Fruit fly (Drosophila melanogaster) whole organism, embryonic: ENCODE measurements around the gene CG31717.

ENCODE experiments used
- BEAF-32 ChIP-seq: fragments of 200-800 bp; sonication (Bioruptor generic); optimal IDR thresholded peaks from 3 replicates; lab custom pipeline; 2017; ENCODE audit warnings: missing biosample characterization, missing genetic modification characterization, mild to moderate bottlenecking, moderate library complexity, missing genetic modification reagents
- C15 ChIP-seq: fragments of 200-800 bp; sonication (Bioruptor generic); IDR thresholded peaks from 3 replicates; pipeline ENCODE4 v1.3.6; 2022; ENCODE audit warnings: missing biosample characterization, missing genetic modification characterization
- CG10654 ChIP-seq: fragments of 200-800 bp; sonication (Bioruptor generic); optimal IDR thresholded peaks from 2 replicates; lab custom pipeline; 2016; ENCODE audit warnings: missing biosample characterization, missing genetic modification characterization
- CG12659 ChIP-seq: fragments of 200-800 bp; sonication (Bioruptor generic); optimal IDR thresholded peaks from 3 replicates; lab custom pipeline; 2017; ENCODE audit warnings: mild to moderate bottlenecking, missing biosample characterization, missing genetic modification reagents, missing genetic modification characterization
- CG1603 ChIP-seq: fragments of 200-800 bp; sonication (Bioruptor generic); optimal IDR thresholded peaks from 2 replicates; lab custom pipeline; 2019; ENCODE audit warnings: missing biosample characterization, mild to moderate bottlenecking, missing genetic modification characterization, moderate library complexity
- CG17912 ChIP-seq: fragments of 200-800 bp; sonication (Bioruptor generic); optimal IDR thresholded peaks from 2 replicates; lab custom pipeline; 2018; ENCODE audit warnings: missing biosample characterization, mild to moderate bottlenecking, missing genetic modification characterization
- CG2889 ChIP-seq: fragments of 200-800 bp; sonication (Bioruptor generic); IDR thresholded peaks from 3 replicates; pipeline ENCODE4 v1.3.6; 2022; ENCODE audit warnings: missing biosample characterization, missing genetic modification characterization
- CG34422 ChIP-seq: fragments of 200-800 bp; sonication (Bioruptor generic); IDR thresholded peaks from 3 replicates; pipeline ENCODE4 v1.3.6; 2022; ENCODE audit warnings: missing biosample characterization, missing genetic modification characterization
- CG4617 ChIP-seq: fragments of 200-800 bp; sonication (Bioruptor generic); optimal IDR thresholded peaks from 3 replicates; lab custom pipeline; 2016; ENCODE audit warnings: missing biosample characterization, missing genetic modification characterization, borderline replicate concordance
- CG6765 ChIP-seq: fragments of 200-800 bp; sonication (Bioruptor generic); optimal IDR thresholded peaks from 3 replicates; lab custom pipeline; 2017; ENCODE audit warnings: missing biosample characterization, mild to moderate bottlenecking, missing genetic modification characterization
- CG8765 ChIP-seq: fragments of 200-800 bp; sonication (Bioruptor generic); IDR thresholded peaks from 2 replicates; pipeline ENCODE4 v1.3.6; 2022; ENCODE audit warnings: missing biosample characterization, missing genetic modification characterization
- CG9437 ChIP-seq: fragments of 200-800 bp; sonication (Bioruptor generic); optimal IDR thresholded peaks from 2 replicates; lab custom pipeline; 2018; ENCODE audit warnings: missing biosample characterization, mild to moderate bottlenecking, missing genetic modification characterization
- E2f1 ChIP-seq: fragments of 200-800 bp; sonication (Bioruptor generic); IDR thresholded peaks from 2 replicates; pipeline ENCODE4 v1.3.6; 2022; ENCODE audit warnings: missing biosample characterization, missing genetic modification characterization
- E2f2 ChIP-seq: fragments of 200-800 bp; sonication (Bioruptor generic); IDR thresholded peaks from 2 replicates; pipeline ENCODE4 v1.3.6; 2022; ENCODE audit warnings: missing biosample characterization, missing genetic modification characterization
- ERR ChIP-seq: fragments of 200-800 bp; sonication (Bioruptor generic); optimal IDR thresholded peaks from 2 replicates; lab custom pipeline; 2016; ENCODE audit warnings: missing biosample characterization, missing genetic modification characterization
- Ets97D ChIP-seq: fragments of 200-800 bp; sonication (Bioruptor generic); optimal IDR thresholded peaks from 3 replicates; lab custom pipeline; 2016; ENCODE audit warnings: missing biosample characterization, missing genetic modification characterization
- HLHmδ ChIP-seq: fragments of 200-800 bp; sonication (Bioruptor generic); optimal IDR thresholded peaks from 2 replicates; lab custom pipeline; 2018; ENCODE audit warnings: missing biosample characterization, mild to moderate bottlenecking, missing genetic modification characterization, moderate library complexity
- Kr ChIP-seq: fragments of 200-800 bp; sonication (Bioruptor generic); optimal IDR thresholded peaks from 2 replicates; lab custom pipeline; 2017; ENCODE audit warnings: missing biosample characterization, mild to moderate bottlenecking, missing genetic modification characterization
- Med ChIP-seq: fragments of 200-800 bp; sonication (Bioruptor generic); peaks from one replicate; lab custom pipeline; 2016; ENCODE audit warnings: missing biosample characterization, missing genetic modification characterization, mild to moderate bottlenecking, inconsistent platforms, moderate library complexity
- Mes4 ChIP-seq: fragments of 200-800 bp; sonication (Bioruptor generic); optimal IDR thresholded peaks from 2 replicates; lab custom pipeline; 2016; ENCODE audit warnings: missing biosample characterization, missing genetic modification characterization
- Myb ChIP-seq: fragments of 200-800 bp; sonication (Bioruptor generic); optimal IDR thresholded peaks from 2 replicates; lab custom pipeline; 2016; ENCODE audit warnings: missing biosample characterization, missing genetic modification characterization
- YL-1 ChIP-seq: fragments of 200-800 bp; sonication (Bioruptor generic); optimal IDR thresholded peaks from 3 replicates; lab custom pipeline; 2017; ENCODE audit warnings: missing biosample characterization, mild to moderate bottlenecking, missing genetic modification characterization
- abd-A ChIP-seq: fragments of 200-800 bp; sonication (Bioruptor generic); optimal IDR thresholded peaks from 3 replicates; lab custom pipeline; 2019; ENCODE audit warnings: missing biosample characterization, mild to moderate bottlenecking, missing genetic modification characterization, moderate library complexity
- dati ChIP-seq: fragments of 200-800 bp; sonication (Bioruptor generic); IDR thresholded peaks from 2 replicates; pipeline ENCODE4 v1.3.6; 2022; ENCODE audit warnings: missing biosample characterization, missing genetic modification characterization
- fd3F ChIP-seq: fragments of 200-800 bp; sonication (Bioruptor generic); optimal IDR thresholded peaks from 2 replicates; lab custom pipeline; 2018; ENCODE audit warnings: missing biosample characterization, mild to moderate bottlenecking, missing genetic modification characterization, moderate library complexity
- gcm ChIP-seq: fragments of 200-800 bp; sonication (Bioruptor generic); optimal IDR thresholded peaks from 2 replicates; lab custom pipeline; 2019; ENCODE audit warnings: missing biosample characterization, mild to moderate bottlenecking, missing genetic modification characterization, moderate library complexity
- gfzf ChIP-seq: fragments of 200-800 bp; sonication (Bioruptor generic); optimal IDR thresholded peaks from 2 replicates; lab custom pipeline; 2016; ENCODE audit warnings: missing biosample characterization, mild to moderate bottlenecking, missing genetic modification characterization, moderate library complexity
- kni ChIP-seq: fragments of 200-800 bp; sonication (Bioruptor generic); optimal IDR thresholded peaks from 3 replicates; lab custom pipeline; 2017; ENCODE audit warnings: mild to moderate bottlenecking, missing biosample characterization, missing genetic modification reagents, missing genetic modification characterization
- ranshi ChIP-seq: fragments of 200-800 bp; sonication (Bioruptor generic); IDR thresholded peaks from 2 replicates; pipeline ENCODE4 v1.3.6; 2022; ENCODE audit warnings: missing biosample characterization, missing genetic modification characterization
- sc ChIP-seq, 3 experiments: fragments of >200 bp in 2 of 3; fragments of 200-800 bp in 1 of 3; sonication (Bioruptor generic) in 1 of 3; optimal IDR thresholded peaks; 2 replicates in 2 of 3; 3 replicates in 1 of 3; lab custom pipeline; 2017; ENCODE audit warnings: mild to moderate bottlenecking in 1 of 3, missing biosample characterization in 1 of 3, missing genetic modification characterization in 1 of 3, missing genetic modification reagents in 1 of 3
- sr ChIP-seq: fragments of 200-800 bp; sonication (Bioruptor generic); IDR thresholded peaks from 3 replicates; pipeline ENCODE4 v1.3.6; 2022; ENCODE audit warnings: missing biosample characterization, missing genetic modification characterization
- stwl ChIP-seq: fragments of 200-800 bp; sonication (Bioruptor generic); optimal IDR thresholded peaks from 3 replicates; lab custom pipeline; 2018; ENCODE audit warnings: missing biosample characterization, mild to moderate bottlenecking, missing genetic modification characterization, moderate library complexity
- tap ChIP-seq: fragments of 200-800 bp; optimal IDR thresholded peaks from 3 replicates; lab custom pipeline; 2019; ENCODE audit warnings: missing biosample characterization, mild to moderate bottlenecking, missing genetic modification characterization, moderate library complexity
- trem ChIP-seq: fragments of 200-800 bp; optimal IDR thresholded peaks from 3 replicates; lab custom pipeline; 2019; ENCODE audit warnings: missing biosample characterization, mild to moderate bottlenecking, missing genetic modification characterization, moderate library complexity
- trh ChIP-seq: fragments of 200-800 bp; sonication (Bioruptor generic); optimal IDR thresholded peaks from 2 replicates; lab custom pipeline; 2016; ENCODE audit warnings: missing biosample characterization, missing genetic modification characterization
- vnd ChIP-seq: fragments of 200-800 bp; sonication (Bioruptor generic); IDR thresholded peaks from 3 replicates; pipeline ENCODE4 v1.3.6; 2022; ENCODE audit warnings: missing biosample characterization, missing genetic modification characterization; ENCODE audit not compliant: partially characterized antibody
- zen2 ChIP-seq: fragments of 200-800 bp; sonication (Bioruptor generic); IDR thresholded peaks from 3 replicates; pipeline ENCODE4 v1.3.6; 2022; ENCODE audit warnings: missing biosample characterization, missing genetic modification characterization; ENCODE audit not compliant: partially characterized antibody

CG31717 gene

DNA sequence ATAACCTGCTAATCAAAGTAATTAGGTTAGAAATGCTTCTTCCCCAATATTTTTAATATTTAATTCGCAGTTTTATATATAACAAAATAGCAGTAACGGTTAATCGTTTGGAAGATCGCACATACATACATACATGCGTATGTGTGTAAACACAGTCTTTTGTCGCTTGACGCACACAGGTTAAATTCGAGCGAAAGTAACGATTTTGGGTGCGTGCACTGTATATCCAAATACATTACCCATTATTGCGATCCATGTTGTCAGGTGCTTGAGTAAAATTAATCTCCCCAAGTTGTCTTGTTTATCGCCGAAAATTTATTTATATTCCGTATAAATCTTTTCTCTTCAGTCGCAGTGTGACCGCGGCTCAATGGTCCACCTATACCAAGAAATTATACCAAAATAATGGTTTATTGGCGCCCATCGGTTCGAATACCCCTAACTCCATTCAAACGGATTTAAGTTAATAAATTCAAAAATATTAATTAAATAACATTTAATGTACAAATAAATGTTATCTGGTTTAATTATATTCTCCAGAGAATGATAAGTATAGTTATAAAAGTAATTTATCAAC, 46.5 kb upstream of the CG31717 start, which contains the start of gene CG34159 (continued):
- TF ChIP-seq E2f2 (GFP tag; lab: Robert Waterston, UW) = peak; percentile 68
- TF ChIP-seq vnd (GFP tag; lab: Robert Waterston, UW) = no peak
- TF ChIP-seq CG4617 (GFP tag; lab: Kevin White, UChicago) = peak; percentile 90
- TF ChIP-seq CG10654 (GFP tag; lab: Kevin White, UChicago) = no peak
- TF ChIP-seq E2f1 (GFP tag; lab: Robert Waterston, UW) = no peak
- TF ChIP-seq CG9437 (GFP tag; lab: Kevin White, UChicago) = no peak
- no peak for TF ChIP-seq CG17912
- no peak for TF ChIP-seq CG6765
- TF ChIP-seq Ets97D (GFP tag; lab: Kevin White, UChicago) = peak; percentile 7
- no peak for TF ChIP-seq C15
- TF ChIP-seq YL-1 (GFP tag; lab: Kevin White, UChicago) = peak; percentile 62
- TF ChIP-seq trem (tag; lab: Kevin White, UChicago) = peak; percentile 50
- no peak for TF ChIP-seq ranshi
- TF ChIP-seq abd-A (tag; lab: Kevin White, UChicago) = no peak
- TF ChIP-seq BEAF-32 (GFP tag; lab: Kevin White, UChicago) = peak; percentile 9
- TF ChIP-seq trh = no peak
- no peak for TF ChIP-seq sc (optimal IDR thresholded peaks at IDR 0.05; lab: Kevin White, UChicago)
- no peak for TF ChIP-seq sc (GFP tag; optimal IDR thresholded peaks at IDR 0.05; lab: Kevin White, UChicago)
- TF ChIP-seq CG1603 = peak; percentile 17
- no peak for TF ChIP-seq zen2 (GFP tag; lab: Robert Waterston, UW)
- peak; percentile 70 for TF ChIP-seq gfzf (GFP tag; lab: Kevin White, UChicago)
- no peak for TF ChIP-seq tap (tag; lab: Kevin White, UChicago)
- peak; percentile 62 for TF ChIP-seq CG12659 (GFP tag; lab: Kevin White, UChicago)
- no peak for TF ChIP-seq HLHmδ
- TF ChIP-seq ERR (GFP tag; lab: Kevin White, UChicago) = no peak
- no peak for TF ChIP-seq fd3F (GFP tag; lab: Kevin White, UChicago)
- no peak for TF ChIP-seq Mes4
- TF ChIP-seq kni (GFP tag; lab: Kevin White, UChicago) = no peak
- no peak for TF ChIP-seq Kr (GFP tag; lab: Kevin White, UChicago)
- no peak for TF ChIP-seq CG8765 (GFP tag; lab: Robert Waterston, UW)
- TF ChIP-seq sr (GFP tag; lab: Robert Waterston, UW) = no peak
- TF ChIP-seq stwl (tag; lab: Kevin White, UChicago) = peak; percentile 40
- TF ChIP-seq CG34422 (GFP tag; lab: Robert Waterston, UW) = peak; percentile 56; the same call in 1 of the 3 replicates
- TF ChIP-seq CG2889 (GFP tag; lab: Robert Waterston, UW) = no peak
- peak; percentile 56 for TF ChIP-seq Myb (GFP tag; lab: Kevin White, UChicago)

- TF ChIP-seq Med (GFP tag; lab: Kevin White, UChicago) (peak; percentile 53), dati (no peak), CG34422 (GFP tag; lab: Robert Waterston, UW) (0 out of 3 replicates have a peak, but pooled peaks have one; percentile 24), gcm (GFP tag; lab: Kevin White, UChicago) (no peak)
Observed at dm6 chr2L:10205940-10206339, 44.6 kb upstream of the CG31717 start.
